Fruit fly (Drosophila melanogaster) whole organism, embryonic: ENCODE measurements around the gene ck.

Experiments used
- Atf6 ChIP-seq: fragments of 200-800 bp; sonication (Bioruptor generic); IDR thresholded peaks from 2 replicates; pipeline ENCODE4 v1.3.6; 2022; ENCODE audit warnings: missing biosample characterization, missing genetic modification characterization
- B-H2 ChIP-seq: fragments of 200-800 bp; sonication (Bioruptor generic); optimal IDR thresholded peaks from 2 replicates; lab custom pipeline; 2018; ENCODE audit warnings: missing biosample characterization, mild to moderate bottlenecking, missing genetic modification characterization
- BEAF-32 ChIP-seq: fragments of 200-800 bp; sonication (Bioruptor generic); optimal IDR thresholded peaks from 3 replicates; lab custom pipeline; 2017; ENCODE audit warnings: missing biosample characterization, missing genetic modification characterization, mild to moderate bottlenecking, moderate library complexity, missing genetic modification reagents
- CG11456 ChIP-seq: fragments of 200-800 bp; sonication (Bioruptor generic); IDR thresholded peaks from 3 replicates; pipeline ENCODE4 v1.3.6; 2022; ENCODE audit warnings: missing biosample characterization, missing genetic modification characterization
- CG13287 ChIP-seq: fragments of 200-800 bp; sonication (Bioruptor generic); IDR thresholded peaks from 2 replicates; pipeline ENCODE4 v1.3.6; 2022; ENCODE audit warnings: missing biosample characterization, missing genetic modification characterization; ENCODE audit not compliant: partially characterized antibody
- CG17912 ChIP-seq: fragments of 200-800 bp; sonication (Bioruptor generic); optimal IDR thresholded peaks from 2 replicates; lab custom pipeline; 2018; ENCODE audit warnings: missing biosample characterization, mild to moderate bottlenecking, missing genetic modification characterization
- CG2199 ChIP-seq: fragments of 200-800 bp; sonication (Bioruptor generic); IDR thresholded peaks from 3 replicates; pipeline ENCODE4 v1.3.6; 2022; ENCODE audit warnings: missing biosample characterization, missing genetic modification characterization
- CG32532 ChIP-seq: fragments of 200-800 bp; sonication (Bioruptor generic); IDR thresholded peaks from 2 replicates; pipeline ENCODE4 v1.3.6; 2022; ENCODE audit warnings: missing biosample characterization, missing genetic modification characterization
- CG33213 ChIP-seq: fragments of 200-800 bp; sonication (Bioruptor generic); optimal IDR thresholded peaks from 3 replicates; lab custom pipeline; 2016; ENCODE audit warnings: missing biosample characterization, missing genetic modification characterization
- CG42726 ChIP-seq: fragments of 200-800 bp; sonication (Bioruptor generic); IDR thresholded peaks from 2 replicates; pipeline ENCODE4 v1.3.6; 2022; ENCODE audit warnings: missing biosample characterization, missing genetic modification characterization; ENCODE audit not compliant: partially characterized antibody
- CG6791 ChIP-seq: fragments of 200-800 bp; sonication (Bioruptor generic); IDR thresholded peaks from 3 replicates; pipeline ENCODE4 v1.3.6; 2022; ENCODE audit warnings: missing biosample characterization, missing genetic modification characterization; ENCODE audit not compliant: partially characterized antibody
- CG7839 ChIP-seq: fragments of 200-800 bp; sonication (Bioruptor generic); optimal IDR thresholded peaks from 3 replicates; lab custom pipeline; 2018; ENCODE audit warnings: missing biosample characterization, mild to moderate bottlenecking, missing genetic modification characterization, moderate library complexity
- Dek ChIP-seq: fragments of 200-800 bp; sonication (Bioruptor generic); optimal IDR thresholded peaks from 3 replicates; lab custom pipeline; 2019; ENCODE audit warnings: missing biosample characterization, mild to moderate bottlenecking, missing genetic modification characterization, moderate library complexity
- Dp ChIP-seq: fragments of 200-800 bp; sonication (Bioruptor generic); optimal IDR thresholded peaks from 2 replicates; lab custom pipeline; 2018; ENCODE audit warnings: missing biosample characterization, mild to moderate bottlenecking, missing genetic modification characterization, moderate library complexity
- Ets65A ChIP-seq: fragments of 200-800 bp; sonication (Bioruptor generic); peaks from one replicate; lab custom pipeline; 2016; ENCODE audit warnings: missing biosample characterization, missing genetic modification characterization
- Ets97D ChIP-seq: fragments of 200-800 bp; sonication (Bioruptor generic); optimal IDR thresholded peaks from 3 replicates; lab custom pipeline; 2016; ENCODE audit warnings: missing biosample characterization, missing genetic modification characterization
- H15 ChIP-seq: fragments of 200-800 bp; sonication (Bioruptor generic); IDR thresholded peaks from 3 replicates; pipeline ENCODE4 v1.3.6; 2022; ENCODE audit warnings: missing biosample characterization, missing genetic modification characterization
- MBD-R2 ChIP-seq: fragments of 200-800 bp; sonication (Bioruptor generic); IDR thresholded peaks from 2 replicates; pipeline ENCODE4 v1.3.6; 2022; ENCODE audit warnings: missing biosample characterization, missing genetic modification characterization
- Oli ChIP-seq: fragments of 200-800 bp; sonication (Bioruptor generic); optimal IDR thresholded peaks from 2 replicates; lab custom pipeline; 2018; ENCODE audit warnings: missing biosample characterization, mild to moderate bottlenecking, missing genetic modification characterization, moderate library complexity
- Opbp ChIP-seq: fragments of 200-800 bp; sonication (Bioruptor generic); IDR thresholded peaks from 3 replicates; pipeline ENCODE4 v1.3.6; 2022; ENCODE audit warnings: missing biosample characterization, missing genetic modification characterization; ENCODE audit not compliant: partially characterized antibody
- Pdp1 ChIP-seq, 2 experiments: fragments of 200-800 bp; sonication (Bioruptor generic); optimal IDR thresholded peaks; 3 replicates each; lab custom pipeline; 2016; ENCODE audit warnings: missing biosample characterization in 2 of 2, missing genetic modification characterization in 2 of 2, mild to moderate bottlenecking in 1 of 2, moderate library complexity in 1 of 2
- Scr ChIP-seq: fragments of 200-800 bp; sonication (Bioruptor generic); IDR thresholded peaks from 2 replicates; pipeline ENCODE4 v1.3.6; 2022; ENCODE audit warnings: missing biosample characterization, missing genetic modification characterization; ENCODE audit not compliant: partially characterized antibody
- Sry-δ ChIP-seq: fragments of 200-800 bp; sonication (Bioruptor generic); optimal IDR thresholded peaks from 2 replicates; lab custom pipeline; 2016; ENCODE audit warnings: missing biosample characterization, missing genetic modification characterization
- amos ChIP-seq: fragments of 200-800 bp; sonication (Bioruptor generic); IDR thresholded peaks from 2 replicates; pipeline ENCODE4 v1.3.6; 2022; ENCODE audit warnings: missing biosample characterization, missing genetic modification characterization; ENCODE audit not compliant: partially characterized antibody
- ap ChIP-seq: fragments of 200-800 bp; sonication (Bioruptor generic); IDR thresholded peaks from 2 replicates; pipeline ENCODE4 v1.3.6; 2022; ENCODE audit warnings: missing biosample characterization, missing genetic modification characterization
- cad ChIP-seq: fragments of >200 bp; optimal IDR thresholded peaks from 2 replicates; lab custom pipeline; 2017; ENCODE audit warnings: missing biosample characterization, missing genetic modification characterization
- cas ChIP-seq: fragments of 200-800 bp; sonication (Bioruptor generic); IDR thresholded peaks from 2 replicates; pipeline ENCODE4 v1.3.6; 2022; ENCODE audit warnings: missing biosample characterization, missing genetic modification characterization
- chif ChIP-seq, 2 experiments: fragments of 200-800 bp; sonication (Bioruptor generic); optimal IDR thresholded peaks; 3 replicates each; lab custom pipeline; 2016; ENCODE audit warnings: missing biosample characterization in 2 of 2, missing genetic modification characterization in 2 of 2
- dm ChIP-seq: fragments of 200-800 bp; sonication (Bioruptor generic); optimal IDR thresholded peaks from 3 replicates; lab custom pipeline; 2016; ENCODE audit warnings: missing biosample characterization, missing genetic modification characterization
- dpn ChIP-seq, 2 experiments: fragments of 200-800 bp; sonication (Bioruptor generic); optimal IDR thresholded peaks; 3 replicates each; lab custom pipeline; 2016; ENCODE audit warnings: missing biosample characterization in 2 of 2, missing genetic modification characterization in 2 of 2
- exex ChIP-seq: fragments of 200-800 bp; sonication (Bioruptor generic); optimal IDR thresholded peaks from 4 replicates; lab custom pipeline; 2018; ENCODE audit warnings: missing biosample characterization, mild to moderate bottlenecking, missing genetic modification characterization, moderate library complexity
- gem ChIP-seq: fragments of 200-800 bp; sonication (Bioruptor generic); optimal IDR thresholded peaks from 2 replicates; lab custom pipeline; 2019; ENCODE audit warnings: missing biosample characterization, mild to moderate bottlenecking, missing genetic modification characterization, moderate library complexity
- grn ChIP-seq: fragments of 200-800 bp; sonication (Bioruptor generic); optimal IDR thresholded peaks from 3 replicates; lab custom pipeline; 2017; ENCODE audit warnings: missing biosample characterization, missing genetic modification characterization
- gt ChIP-seq: fragments of 200-800 bp; sonication (Bioruptor generic); IDR thresholded peaks from 2 replicates; pipeline ENCODE4 v1.3.6; 2022; ENCODE audit warnings: missing biosample characterization, missing genetic modification characterization
- hb ChIP-seq: fragments of 200-800 bp; sonication (Bioruptor generic); IDR thresholded peaks from 3 replicates; pipeline ENCODE4 v1.3.6; 2022; ENCODE audit warnings: missing biosample characterization, missing genetic modification characterization; ENCODE audit not compliant: partially characterized antibody
- her ChIP-seq: fragments of 200-800 bp; sonication (Bioruptor generic); optimal IDR thresholded peaks from 2 replicates; lab custom pipeline; 2016; ENCODE audit warnings: missing biosample characterization, missing genetic modification characterization
- insv ChIP-seq, 2 experiments: fragments of 200-800 bp; sonication (Bioruptor generic); optimal IDR thresholded peaks; 3 replicates each; lab custom pipeline; 2016 to 2018; ENCODE audit warnings: missing biosample characterization in 2 of 2, missing genetic modification characterization in 2 of 2
- inv ChIP-seq: fragments of 200-800 bp; sonication (Bioruptor generic); IDR thresholded peaks from 2 replicates; pipeline ENCODE4 v1.3.6; 2022; ENCODE audit warnings: missing biosample characterization, missing genetic modification characterization; ENCODE audit not compliant: partially characterized antibody
- jumu ChIP-seq: fragments of 200-800 bp; sonication (Bioruptor generic); optimal IDR thresholded peaks from 3 replicates; lab custom pipeline; 2016; ENCODE audit warnings: missing biosample characterization, missing genetic modification characterization
- lmd ChIP-seq: fragments of 200-800 bp; sonication (Bioruptor generic); IDR thresholded peaks from 2 replicates; pipeline ENCODE4 v1.3.6; 2022; ENCODE audit warnings: missing biosample characterization, missing genetic modification characterization
- mld ChIP-seq: fragments of 200-800 bp; sonication (Bioruptor generic); IDR thresholded peaks from 3 replicates; pipeline ENCODE4 v1.3.6; 2022; ENCODE audit warnings: missing biosample characterization, missing genetic modification characterization; ENCODE audit not compliant: partially characterized antibody
- nom ChIP-seq: fragments of 200-800 bp; sonication (Bioruptor generic); optimal IDR thresholded peaks from 2 replicates; lab custom pipeline; 2017; ENCODE audit warnings: missing biosample characterization, missing genetic modification characterization, mild to moderate bottlenecking, moderate library complexity, missing genetic modification reagents
- p53 ChIP-seq: fragments of 200-800 bp; sonication (Bioruptor generic); optimal IDR thresholded peaks from 2 replicates; lab custom pipeline; 2016; ENCODE audit warnings: missing biosample characterization, missing genetic modification characterization
- pb ChIP-seq: fragments of 200-800 bp; sonication (Bioruptor generic); optimal IDR thresholded peaks from 3 replicates; lab custom pipeline; 2016; ENCODE audit warnings: missing biosample characterization, missing genetic modification characterization
- salm ChIP-seq: fragments of 200-800 bp; sonication (Bioruptor generic); optimal IDR thresholded peaks from 2 replicates; lab custom pipeline; 2018; ENCODE audit warnings: missing biosample characterization, mild to moderate bottlenecking, missing genetic modification characterization
- sim ChIP-seq: fragments of 200-800 bp; sonication (Bioruptor generic); IDR thresholded peaks from 2 replicates; pipeline ENCODE4 v1.3.6; 2022; ENCODE audit warnings: missing biosample characterization, missing genetic modification characterization
- slbo ChIP-seq: fragments of 200-800 bp; sonication (Bioruptor generic); IDR thresholded peaks from 2 replicates; pipeline ENCODE4 v1.3.6; 2022; ENCODE audit warnings: missing biosample characterization, missing genetic modification characterization
- unc-4 ChIP-seq: fragments of 200-800 bp; sonication (Bioruptor generic); IDR thresholded peaks from 2 replicates; pipeline ENCODE4 v1.3.6; 2022; ENCODE audit warnings: missing biosample characterization, missing genetic modification characterization; ENCODE audit not compliant: partially characterized antibody
- wek ChIP-seq: fragments of 200-800 bp; sonication (Bioruptor generic); optimal IDR thresholded peaks from 3 replicates; lab custom pipeline; 2018; ENCODE audit warnings: missing biosample characterization, mild to moderate bottlenecking, missing genetic modification characterization, moderate library complexity

The ck gene

DNA sequence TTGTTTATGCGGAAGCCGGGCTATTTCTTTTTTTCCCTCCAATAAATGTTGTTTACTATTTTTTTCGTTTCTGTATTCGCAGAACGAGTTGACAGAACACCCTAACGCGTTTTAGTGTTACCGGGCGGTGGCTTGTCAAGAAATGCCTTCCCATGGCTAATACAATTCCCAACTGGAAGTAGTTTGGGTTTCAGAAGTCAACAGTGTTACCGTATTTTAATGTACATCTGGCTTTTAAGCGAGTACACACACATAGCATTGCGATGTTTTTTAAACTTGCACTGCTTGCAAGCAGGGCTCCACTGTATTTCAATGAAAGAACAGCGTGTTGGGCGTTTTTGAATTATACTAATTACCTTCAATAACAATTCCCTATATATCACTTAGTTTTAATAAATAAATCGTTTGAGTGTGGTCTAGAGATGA, 2.9 kb upstream of the ck start, which contains the start of gene TfIIS (continued):
- TF ChIP-seq grn (GFP tag; lab: Kevin White, UChicago): no peak
- TF ChIP-seq insv (GFP tag; optimal IDR thresholded peaks at IDR 0.05; lab: Kevin White, UChicago): peak in 1 of 2 experiments; percentile 96
- TF ChIP-seq Dp (GFP tag; lab: Kevin White, UChicago): peak; percentile 74
- TF ChIP-seq pb (GFP tag; lab: Kevin White, UChicago): no peak
- TF ChIP-seq wek (GFP tag; lab: Kevin White, UChicago): peak; percentile 27
- peak; percentile 69 for TF ChIP-seq BEAF-32
- no peak for TF ChIP-seq H15
- no peak for TF ChIP-seq hb
- TF ChIP-seq CG13287: peak; percentile 50; the same call in 1 of the 2 replicates
- no peak for TF ChIP-seq Oli
- peak; percentile 88 for TF ChIP-seq Ets65A (GFP tag; lab: Kevin White, UChicago)
- TF ChIP-seq dpn (GFP tag; optimal IDR thresholded peaks at IDR 0.05; lab: Kevin White, UChicago): peak in 1 of 2 experiments; percentile 22
- TF ChIP-seq salm (tag; lab: Kevin White, UChicago): no peak
- no peak for TF ChIP-seq ap
- TF ChIP-seq gem (tag; lab: Kevin White, UChicago): peak; percentile 13
- TF ChIP-seq CG2199 (GFP tag; lab: Robert Waterston, UW): peak; percentile 55; the same call in 1 of the 3 replicates
- no peak for TF ChIP-seq CG11456 (GFP tag; lab: Robert Waterston, UW)
- no peak for TF ChIP-seq cas (GFP tag; lab: Robert Waterston, UW)
- TF ChIP-seq CG7839 (tag; lab: Kevin White, UChicago): peak; percentile 16
- TF ChIP-seq jumu: peak; percentile 42
- TF ChIP-seq Atf6 (GFP tag; lab: Robert Waterston, UW): no peak
- peak; percentile 62 for TF ChIP-seq Opbp (GFP tag; lab: Robert Waterston, UW)
- TF ChIP-seq CG42726 (GFP tag; lab: Robert Waterston, UW): 0 out of 2 replicates have a peak, but pooled peaks have one; percentile 63
- 0 out of 2 replicates have a peak, but pooled peaks have one; percentile 28 for TF ChIP-seq sim (GFP tag; lab: Robert Waterston, UW)
- peak; percentile 18; the same call in 1 of the 2 replicates for TF ChIP-seq CG32532
- no peak for TF ChIP-seq chif (GFP tag; optimal IDR thresholded peaks at IDR 0.05; lab: Kevin White, UChicago)
- no peak for TF ChIP-seq cad
- peak; percentile 23 for TF ChIP-seq her (GFP tag; lab: Kevin White, UChicago)
- TF ChIP-seq lmd (GFP tag; lab: Robert Waterston, UW): peak; percentile 7; the same call in 1 of the 2 replicates
- TF ChIP-seq Scr: peak; percentile 46; the same call in 1 of the 2 replicates
- TF ChIP-seq p53: peak; percentile 73
- TF ChIP-seq mld: no peak
- peak; percentile 74 for TF ChIP-seq dm (GFP tag; lab: Kevin White, UChicago)
- peak in 1 of 2 experiments; percentile 49 for TF ChIP-seq Pdp1 (GFP tag; optimal IDR thresholded peaks at IDR 0.05; lab: Kevin White, UChicago)
- peak; percentile 11 for TF ChIP-seq CG17912 (GFP tag; lab: Kevin White, UChicago)
- TF ChIP-seq inv (GFP tag; lab: Robert Waterston, UW): peak; percentile 14; the same call in 1 of the 2 replicates
- peak; percentile 47; the same call in 2 of the 3 replicates for TF ChIP-seq CG6791 (GFP tag; lab: Robert Waterston, UW)
- peak; percentile 74 for TF ChIP-seq MBD-R2
- peak; percentile 45; the same call in 1 of the 2 replicates for TF ChIP-seq unc-4
- peak; percentile 28 for TF ChIP-seq nom
- TF ChIP-seq gt: no peak
- TF ChIP-seq amos (GFP tag; lab: Robert Waterston, UW): peak; percentile 66
- TF ChIP-seq Ets97D (GFP tag; lab: Kevin White, UChicago): peak; percentile 90
- TF ChIP-seq Sry-δ (GFP tag; lab: Kevin White, UChicago): peak; percentile 67
- peak; percentile 29; the same call in 1 of the 2 replicates for TF ChIP-seq slbo
- peak; percentile 16 for TF ChIP-seq exex
- TF ChIP-seq B-H2 (GFP tag; lab: Kevin White, UChicago): no peak
- peak; percentile 20 for TF ChIP-seq Dek
- peak; percentile 84 for TF ChIP-seq CG33213 (GFP tag; lab: Kevin White, UChicago)
